Worm (Caenorhabditis elegans) whole organism, L1 larva: ENCODE results near the gene rcat-1.
A peak's percentile ranks its signal among the peaks of the same experiment; 100 is the strongest.

Experiments used
- C34B4.2 ChIP-seq: sonication (generic microtip); optimal IDR thresholded peaks from 2 replicates; lab custom pipeline; 2017; ENCODE audit warnings: mild to moderate bottlenecking, missing genetic modification characterization, missing compliant biosample characterization
- F16B12.6 ChIP-seq: fragments of 150-350 bp; optimal IDR thresholded peaks from 2 replicates; lab custom pipeline; 2014; ENCODE audit warnings: missing biosample characterization, missing genetic modification characterization
- ama-1 ChIP-seq: fragments of 150-350 bp; optimal IDR thresholded peaks from 2 replicates; lab custom pipeline; 2014
- ceh-63 ChIP-seq: fragments of 200-800 bp; sonication (Bioruptor generic); optimal IDR thresholded peaks from 2 replicates; lab custom pipeline; 2018; ENCODE audit warnings: mild to moderate bottlenecking, missing genetic modification characterization, missing compliant biosample characterization
- ceh-82 ChIP-seq, 3 experiments: fragments of 150-350 bp in 1 of 3; sonication (generic microtip) in 2 of 3; optimal IDR thresholded peaks; 2 replicates each; lab custom pipeline; 2014 to 2017; ENCODE audit warnings: missing biosample characterization in 3 of 3, missing genetic modification characterization in 3 of 3
- ceh-88 ChIP-seq: fragments of 200-800 bp; sonication (Bioruptor generic); IDR thresholded peaks from 2 replicates; pipeline ENCODE4 v1.3.6; 2022; ENCODE audit warnings: missing genetic modification characterization, missing compliant biosample characterization
- efl-1 ChIP-seq, 4 experiments: fragments of 150-350 bp; optimal IDR thresholded peaks in 3 of 4; peaks in 1 of 4; 1 replicate in 1 of 4; 2 replicates in 3 of 4; lab custom pipeline; 2014; ENCODE audit warnings: missing biosample characterization in 2 of 4, missing genetic modification characterization in 2 of 4, missing genetic modification reagents in 2 of 4
- egl-27 ChIP-seq, 2 experiments: fragments of 150-350 bp in 1 of 2; sonication (generic microtip); optimal IDR thresholded peaks; 3 replicates each; lab custom pipeline; 2017 to 2018; ENCODE audit warnings: missing biosample characterization in 2 of 2, missing genetic modification characterization in 2 of 2, missing genetic modification reagents in 2 of 2
- elt-2 ChIP-seq: sonication (generic microtip); optimal IDR thresholded peaks from 2 replicates; lab custom pipeline; 2016; ENCODE audit warnings: missing genetic modification characterization, mild to moderate bottlenecking, inconsistent platforms, missing compliant biosample characterization, missing genetic modification reagents
- fkh-4 ChIP-seq: sonication (generic microtip); optimal IDR thresholded peaks from 2 replicates; lab custom pipeline; 2016; ENCODE audit warnings: missing compliant biosample characterization, missing genetic modification characterization, borderline replicate concordance
- fkh-8 ChIP-seq: sonication (generic microtip); optimal IDR thresholded peaks from 2 replicates; lab custom pipeline; 2016; ENCODE audit warnings: mild to moderate bottlenecking, missing genetic modification characterization, missing compliant biosample characterization
- fos-1 ChIP-seq: fragments of 150-350 bp; optimal IDR thresholded peaks from 2 replicates; lab custom pipeline; 2014; ENCODE audit warnings: missing biosample characterization, missing genetic modification characterization
- grh-1 ChIP-seq: fragments of 200-800 bp; sonication (Bioruptor generic); IDR thresholded peaks from 2 replicates; pipeline ENCODE4 v1.3.6; 2022; ENCODE audit warnings: missing genetic modification reagents, missing genetic modification characterization, missing compliant biosample characterization
- hlh-4 ChIP-seq: sonication (generic microtip); optimal IDR thresholded peaks from 2 replicates; lab custom pipeline; 2016; ENCODE audit warnings: mild to moderate bottlenecking, missing genetic modification characterization, missing compliant biosample characterization
- hpl-2 ChIP-seq: fragments of 150-350 bp; optimal IDR thresholded peaks from 2 replicates; lab custom pipeline; 2014; ENCODE audit warnings: missing biosample characterization, missing genetic modification reagents, missing genetic modification characterization
- irx-1 ChIP-seq: sonication (generic microtip); optimal IDR thresholded peaks from 2 replicates; lab custom pipeline; 2016; ENCODE audit warnings: missing genetic modification characterization, missing compliant biosample characterization
- lin-13 ChIP-seq: fragments of 150-350 bp; optimal IDR thresholded peaks from 2 replicates; lab custom pipeline; 2014; ENCODE audit warnings: missing biosample characterization, missing genetic modification reagents, missing genetic modification characterization
- lin-14 ChIP-seq: fragments of 200-800 bp; sonication (Bioruptor generic); optimal IDR thresholded peaks from 2 replicates; lab custom pipeline; 2018; ENCODE audit warnings: mild to moderate bottlenecking, missing genetic modification characterization, moderate library complexity, missing compliant biosample characterization
- lin-15B ChIP-seq: fragments of 150-350 bp; sonication (generic microtip); optimal IDR thresholded peaks from 3 replicates; lab custom pipeline; 2014; ENCODE audit warnings: missing biosample characterization, missing genetic modification characterization
- lin-35 ChIP-seq, 2 experiments: fragments of 150-350 bp; optimal IDR thresholded peaks; 2 replicates each; lab custom pipeline; 2014; ENCODE audit warnings: missing biosample characterization in 2 of 2, missing genetic modification characterization in 2 of 2, missing genetic modification reagents in 2 of 2
- lin-39 ChIP-seq: fragments of 150-350 bp; optimal IDR thresholded peaks from 2 replicates; lab custom pipeline; 2014; ENCODE audit warnings: missing biosample characterization, missing genetic modification reagents, missing genetic modification characterization
- lir-3 ChIP-seq: sonication (generic microtip); optimal IDR thresholded peaks from 2 replicates; lab custom pipeline; 2016; ENCODE audit warnings: mild to moderate bottlenecking, missing genetic modification characterization, moderate library complexity, missing compliant biosample characterization; ENCODE audit not compliant: poor library complexity
- lsy-2 ChIP-seq, 2 experiments: fragments of 150-350 bp; optimal IDR thresholded peaks; 2 replicates each; lab custom pipeline; 2014; ENCODE audit warnings: missing biosample characterization in 2 of 2, missing genetic modification characterization in 2 of 2
- mab-9 ChIP-seq: fragments of 200-800 bp; sonication (Bioruptor generic); IDR thresholded peaks from 2 replicates; pipeline ENCODE4 v1.3.6; 2022; ENCODE audit warnings: missing genetic modification reagents, missing genetic modification characterization, missing compliant biosample characterization
- mdl-1 ChIP-seq, 2 experiments: fragments of 150-350 bp; optimal IDR thresholded peaks; 2 replicates each; lab custom pipeline; 2014 to 2017; ENCODE audit warnings: missing biosample characterization in 2 of 2, missing genetic modification characterization in 2 of 2, inconsistent platforms in 1 of 2
- mep-1 ChIP-seq: fragments of 150-350 bp; optimal IDR thresholded peaks from 2 replicates; lab custom pipeline; 2014; ENCODE audit warnings: missing biosample characterization, missing genetic modification characterization
- nhr-11 ChIP-seq: fragments of 150-350 bp; optimal IDR thresholded peaks from 2 replicates; lab custom pipeline; 2014; ENCODE audit warnings: missing biosample characterization, missing genetic modification characterization
- nhr-28 ChIP-seq: fragments of 150-350 bp; optimal IDR thresholded peaks from 2 replicates; lab custom pipeline; 2014; ENCODE audit warnings: missing biosample characterization, missing genetic modification characterization
- nhr-47 ChIP-seq: sonication (generic microtip); optimal IDR thresholded peaks from 2 replicates; lab custom pipeline; 2016; ENCODE audit warnings: mild to moderate bottlenecking, missing genetic modification characterization, moderate library complexity, missing compliant biosample characterization
- nhr-76 ChIP-seq: sonication (generic microtip); optimal IDR thresholded peaks from 2 replicates; lab custom pipeline; 2017; ENCODE audit warnings: missing biosample characterization, missing genetic modification characterization
- nhr-77 ChIP-seq: fragments of 150-350 bp; optimal IDR thresholded peaks from 2 replicates; lab custom pipeline; 2014; ENCODE audit warnings: missing biosample characterization, missing genetic modification characterization
- nhr-85 ChIP-seq: sonication (generic microtip); peaks from one replicate; lab custom pipeline; 2016; ENCODE audit warnings: missing genetic modification characterization, inconsistent platforms, missing compliant biosample characterization
- pqm-1 ChIP-seq: sonication (generic microtip); optimal IDR thresholded peaks from 3 replicates; lab custom pipeline; 2017; ENCODE audit warnings: missing biosample characterization, missing genetic modification characterization
- skn-1 ChIP-seq: fragments of 150-350 bp; optimal IDR thresholded peaks from 2 replicates; lab custom pipeline; 2014; ENCODE audit warnings: missing biosample characterization, missing genetic modification characterization
- snu-23 ChIP-seq: sonication (generic microtip); optimal IDR thresholded peaks from 2 replicates; lab custom pipeline; 2016; ENCODE audit warnings: missing genetic modification characterization, missing compliant biosample characterization
- sup-37 ChIP-seq: fragments of 200-800 bp; sonication (Bioruptor generic); optimal IDR thresholded peaks from 2 replicates; lab custom pipeline; 2018; ENCODE audit warnings: mild to moderate bottlenecking, missing genetic modification characterization, missing compliant biosample characterization
- swsn-7 ChIP-seq: sonication (generic microtip); optimal IDR thresholded peaks from 2 replicates; lab custom pipeline; 2016; ENCODE audit warnings: missing genetic modification characterization, missing compliant biosample characterization
- tbx-2 ChIP-seq: sonication (generic microtip); optimal IDR thresholded peaks from 2 replicates; lab custom pipeline; 2016; ENCODE audit warnings: missing genetic modification characterization, missing compliant biosample characterization
- tlp-1 ChIP-seq: fragments of 150-350 bp; optimal IDR thresholded peaks from 2 replicates; lab custom pipeline; 2014; ENCODE audit warnings: missing biosample characterization, missing genetic modification characterization
- unc-62 ChIP-seq: fragments of 150-350 bp; optimal IDR thresholded peaks from 2 replicates; lab custom pipeline; 2014; ENCODE audit warnings: missing biosample characterization, missing genetic modification reagents, missing genetic modification characterization
- unc-86 ChIP-seq: sonication (generic microtip); optimal IDR thresholded peaks from 2 replicates; lab custom pipeline; 2016; ENCODE audit warnings: missing genetic modification characterization, missing compliant biosample characterization
- vab-15 ChIP-seq: sonication (generic microtip); optimal IDR thresholded peaks from 2 replicates; lab custom pipeline; 2017; ENCODE audit warnings: missing genotype, mild to moderate bottlenecking, missing genetic modification characterization, missing compliant biosample characterization
- xbp-1 ChIP-seq: sonication (generic microtip); optimal IDR thresholded peaks from 2 replicates; lab custom pipeline; 2016; ENCODE audit warnings: missing genetic modification characterization, missing compliant biosample characterization
- ztf-4 ChIP-seq: fragments of 150-350 bp; optimal IDR thresholded peaks from 2 replicates; lab custom pipeline; 2014; ENCODE audit warnings: missing biosample characterization, missing genetic modification characterization

The rcat-1 gene

DNA sequence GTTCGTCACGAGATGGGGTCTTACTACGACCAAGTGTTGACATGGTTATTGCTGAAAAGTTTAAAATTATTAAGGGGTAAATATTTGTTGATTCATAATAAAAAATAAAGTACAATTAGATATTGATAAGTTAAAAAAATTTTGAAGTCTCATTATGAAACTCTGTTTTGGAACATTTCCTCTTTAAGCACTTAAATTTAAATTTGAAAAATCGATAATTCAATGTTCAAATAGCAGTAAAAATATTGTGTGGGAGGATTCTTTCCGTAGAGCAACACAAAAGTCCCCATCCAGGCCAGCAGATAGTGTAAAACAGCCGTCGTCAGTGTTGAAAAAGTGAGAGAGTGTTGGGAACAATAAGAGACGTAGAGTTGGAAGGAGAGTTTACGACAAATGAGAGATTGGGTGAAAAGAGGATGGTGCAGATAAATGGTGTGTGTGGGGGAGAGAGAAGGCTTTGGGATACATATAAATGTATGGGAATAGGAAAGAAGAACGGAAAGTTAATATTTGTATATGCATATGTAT, 9.0 kb upstream of the rcat-1 start, which contains the start of gene pat-6 (continued):
- TF ChIP-seq ceh-63 (GFP tag; lab: Kevin White, UChicago) (no peak), C34B4.2 (tag; lab: Kevin White, UChicago) (no peak), grh-1 (GFP tag; lab: Robert Waterston, UW) (no peak), unc-86 (tag; lab: Kevin White, UChicago) (no peak), egl-27 (tag; optimal IDR thresholded peaks at IDR 0.05; lab: Kevin White, UChicago) (no peak), nhr-76 (tag; lab: Kevin White, UChicago) (no peak), hlh-4 (tag; lab: Kevin White, UChicago) (no peak), F16B12.6 (tag; lab: Kevin White, UChicago) (no peak), ztf-4 (tag; lab: Kevin White, UChicago) (peak; percentile 45), hpl-2 (GFP tag; lab: Kevin White, UChicago) (no peak), nhr-85 (tag; lab: Kevin White, UChicago) (no peak), unc-62 (no peak), vab-15 (tag; lab: Kevin White, UChicago) (no peak), lin-15B (tag; lab: Kevin White, UChicago) (no peak), skn-1 (tag; lab: Kevin White, UChicago) (no peak), tlp-1 (tag; lab: Kevin White, UChicago) (no peak), fkh-8 (tag; lab: Kevin White, UChicago) (no peak), nhr-28 (tag; lab: Kevin White, UChicago) (no peak), nhr-77 (no peak), elt-2 (tag; lab: Kevin White, UChicago) (no peak), fos-1 (tag; lab: Kevin White, UChicago) (no peak), mep-1 (tag; lab: Kevin White, UChicago) (peak; percentile 59), snu-23 (GFP tag; lab: Kevin White, UChicago) (peak; percentile 58), ceh-82 (tag; optimal IDR thresholded peaks at IDR 0.05; lab: Kevin White, UChicago) (peak in 2 of 3 experiments; percentile 1 to 5), tbx-2 (tag; lab: Kevin White, UChicago) (no peak), lir-3 (no peak), pqm-1 (tag; lab: Kevin White, UChicago) (no peak), nhr-47 (tag; lab: Kevin White, UChicago) (no peak), mab-9 (GFP tag; lab: Robert Waterston, UW) (no peak), irx-1 (tag; lab: Kevin White, UChicago) (no peak), mdl-1 (tag; optimal IDR thresholded peaks at IDR 0.05; lab: Kevin White, UChicago) (no peak), sup-37 (no peak), nhr-11 (tag; lab: Kevin White, UChicago) (no peak), fkh-4 (tag; lab: Kevin White, UChicago) (no peak), swsn-7 (peak; percentile 31), ceh-88 (GFP tag; lab: Robert Waterston, UW) (no peak), lin-39 (tag; lab: Kevin White, UChicago) (no peak), lin-13 (no peak), xbp-1 (no peak), lsy-2 (tag; optimal IDR thresholded peaks at IDR 0.05; lab: Kevin White, UChicago) (peak in 1 of 2 experiments; percentile 23), ama-1 (lab: Kevin White, UChicago) (no peak), lin-14 (GFP tag; lab: Kevin White, UChicago) (peak; percentile 77)
- TF ChIP-seq, all 84 proteins: peak for 13

DNA sequence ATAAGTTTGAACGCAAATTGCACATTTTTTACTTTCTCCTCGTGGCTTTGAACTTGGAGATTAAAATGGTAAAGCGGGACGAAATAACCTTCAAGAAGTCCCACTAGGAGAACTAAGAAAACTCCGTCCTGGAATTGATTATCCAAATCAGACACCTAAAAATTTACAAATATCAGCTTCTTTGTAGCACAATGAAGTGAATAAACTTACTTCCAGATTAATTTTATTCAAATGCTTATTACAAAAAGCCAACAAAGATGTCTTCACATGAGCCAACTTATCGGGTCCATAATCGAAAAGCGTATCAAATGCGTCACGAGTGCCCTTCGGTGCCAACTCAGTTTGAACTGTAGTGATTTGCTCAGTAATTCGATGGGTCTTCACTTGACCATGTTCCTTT, 7.2 kb upstream of the rcat-1 start:
- no peak for TF ChIP-seq lin-35 (GFP tag; optimal IDR thresholded peaks at IDR 0.05; lab: Kevin White, UChicago)
- no peak for TF ChIP-seq efl-1 (optimal IDR thresholded peaks at IDR 0.05; lab: Kevin White, UChicago)
- TF ChIP-seq efl-1 (GFP tag; optimal IDR thresholded peaks at IDR 0.05 in 1 of 2; lab: Kevin White, UChicago), result peak in 1 of 2 experiments; percentile 91
